Worm (Caenorhabditis elegans) whole organism, late embryonic: ENCODE data around the gene srz-1.

Experiments used
- ama-1 ChIP-seq: fragments of 150-350 bp; optimal IDR thresholded peaks from 2 replicates; lab custom pipeline; 2014
- ceh-2 ChIP-seq: sonication (generic microtip); optimal IDR thresholded peaks from 2 replicates; lab custom pipeline; 2016; ENCODE audit warnings: missing genotype, missing genetic modification characterization, missing compliant biosample characterization
- ceh-30 ChIP-seq: fragments of 150-350 bp; optimal IDR thresholded peaks from 2 replicates; lab custom pipeline; 2014; ENCODE audit warnings: missing biosample characterization, missing genetic modification characterization
- che-1 ChIP-seq: sonication (generic microtip); optimal IDR thresholded peaks from 2 replicates; lab custom pipeline; 2016; ENCODE audit warnings: mild to moderate bottlenecking, missing genetic modification characterization, missing compliant biosample characterization
- gmeb-2 ChIP-seq: sonication (generic microtip); optimal IDR thresholded peaks from 2 replicates; lab custom pipeline; 2016; ENCODE audit warnings: missing genetic modification characterization, inconsistent platforms, missing compliant biosample characterization
- lin-11 ChIP-seq: fragments of 200-800 bp; sonication (Bioruptor generic); optimal IDR thresholded peaks from 2 replicates; lab custom pipeline; 2018; ENCODE audit warnings: mild to moderate bottlenecking, missing genetic modification characterization, missing compliant biosample characterization
- nhr-11 ChIP-seq: fragments of 150-350 bp; optimal IDR thresholded peaks from 2 replicates; lab custom pipeline; 2014; ENCODE audit warnings: missing biosample characterization, missing genetic modification characterization
- pha-4 ChIP-seq: fragments of 150-350 bp; optimal IDR thresholded peaks from 2 replicates; lab custom pipeline; 2018; ENCODE audit warnings: missing biosample characterization, missing genetic modification reagents, missing genetic modification characterization
- pqm-1 ChIP-seq: sonication (generic microtip); optimal IDR thresholded peaks from 2 replicates; lab custom pipeline; 2016; ENCODE audit warnings: missing genetic modification characterization, missing compliant biosample characterization
- tbx-2 ChIP-seq: sonication (generic microtip); optimal IDR thresholded peaks from 2 replicates; lab custom pipeline; 2016; ENCODE audit warnings: missing genetic modification characterization, missing compliant biosample characterization
- ttx-3 ChIP-seq: sonication (generic microtip); optimal IDR thresholded peaks from 2 replicates; lab custom pipeline; 2016; ENCODE audit warnings: missing genetic modification reagents, missing genetic modification characterization, missing compliant biosample characterization

DNA sequence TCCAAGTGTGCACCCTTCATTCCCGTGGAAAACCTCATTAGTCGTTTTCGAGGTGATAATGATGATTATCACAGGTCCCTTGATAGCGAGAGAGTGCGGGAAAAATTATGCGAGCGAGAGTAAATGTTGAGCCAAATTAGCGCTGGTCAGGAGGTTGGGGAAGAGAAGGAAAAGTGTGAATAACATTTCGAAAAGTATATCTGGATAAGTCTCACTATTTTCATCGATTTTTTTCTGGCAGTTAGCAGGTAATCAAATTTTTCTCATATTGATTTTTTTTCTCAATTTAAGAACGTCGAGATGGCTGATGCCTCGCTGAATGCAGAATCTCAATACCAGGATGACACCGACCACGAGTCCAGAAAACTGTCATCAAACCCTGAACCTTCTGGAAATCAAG is 46.7 kb upstream of the srz-1 start, which contains the start of gene W06G6.2:
- TF ChIP-seq pha-4 (tag; lab: Kevin White, UChicago) (no peak), che-1 (tag; lab: Kevin White, UChicago) (no peak), lin-11 (no peak), gmeb-2 (tag; lab: Kevin White, UChicago) (no peak), ceh-2 (tag; lab: Kevin White, UChicago) (no peak), ceh-30 (no peak), tbx-2 (no peak), pqm-1 (tag; lab: Kevin White, UChicago) (no peak), ttx-3 (tag; lab: Kevin White, UChicago) (no peak), ama-1 (lab: Kevin White, UChicago) (no peak), nhr-11 (tag; lab: Kevin White, UChicago) (no peak)
